Fruit fly (Drosophila melanogaster): ENCODE results near the gene CG3817.

Gene CG3817

dm6 chr3R:14898280-14898756 lies at the start of gene CG3817, which contains the start of gene Nup93-2 (continued):
- TF ChIP-seq Ets21C (GFP tag; optimal IDR thresholded peaks at IDR 0.05) (peak; percentile 29), CG31627 (GFP tag; optimal IDR thresholded peaks at IDR 0.05) (peak; percentile 37), CG10669 (GFP tag; optimal IDR thresholded peaks at IDR 0.05) (no peak), Ets96B (tag; optimal IDR thresholded peaks at IDR 0.05) (peak; percentile 69), Eip75B (GFP tag; optimal IDR thresholded peaks at IDR 0.05) (peak; percentile 45), CG15336 (GFP tag; IDR thresholded peaks at IDR 0.05) (peak; percentile 26; the same call in 1 of the 2 replicates), CG8319 (GFP tag; optimal IDR thresholded peaks at IDR 0.05) (peak; percentile 48), CG8632 (GFP tag; optimal IDR thresholded peaks at IDR 0.05) (peak; percentile 67)

DNA sequence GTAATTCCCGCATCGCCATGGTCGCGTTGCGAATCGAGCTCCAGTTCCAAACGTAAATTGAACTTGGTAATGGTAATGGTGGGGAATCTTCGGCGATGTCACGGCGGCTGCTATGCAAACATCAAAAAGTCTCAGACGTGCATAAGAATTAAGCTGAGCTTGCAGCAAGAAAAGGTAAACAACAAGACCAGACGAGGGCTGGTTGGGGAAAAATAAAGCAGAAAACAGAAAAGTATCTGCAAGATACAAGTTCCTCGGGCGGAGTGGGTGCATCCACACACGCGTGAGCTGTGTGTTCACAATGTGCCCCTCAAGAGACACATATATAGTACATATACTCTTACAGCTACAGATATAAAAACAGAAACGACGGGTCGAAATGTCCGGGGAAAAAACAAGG lies 45.9 kb upstream of the CG3817 start:
- TF ChIP-seq CG10669 (GFP tag; optimal IDR thresholded peaks at IDR 0.05) (peak; percentile 12), CG11762 (GFP tag; optimal IDR thresholded peaks at IDR 0.05; ENCODE audit: insufficient read depth) (no peak), ss (GFP tag; optimal IDR thresholded peaks at IDR 0.05) (peak; percentile 38 to 59), vri (GFP tag; optimal IDR thresholded peaks at IDR 0.05) (no peak), CG11902 (GFP tag; optimal IDR thresholded peaks at IDR 0.05) (no peak), CG1621 (tag; optimal IDR thresholded peaks at IDR 0.05) (peak; percentile 50), dac (GFP tag; optimal IDR thresholded peaks at IDR 0.05) (no peak), CG6854 (GFP tag; optimal IDR thresholded peaks at IDR 0.05) (no peak), CG34406 (GFP tag; optimal IDR thresholded peaks at IDR 0.05) (no peak), fkh (GFP tag; optimal IDR thresholded peaks at IDR 0.05) (no peak), svp (GFP tag) (no peak), Eip93F (GFP tag; optimal IDR thresholded peaks at IDR 0.05) (no peak), spab (GFP tag; optimal IDR thresholded peaks at IDR 0.05) (peak; percentile 18), Eip75B (GFP tag; optimal IDR thresholded peaks at IDR 0.05) (peak; percentile 16), Gug (GFP tag; IDR thresholded peaks at IDR 0.05) (no peak), CG11294 (GFP tag; IDR thresholded peaks at IDR 0.05) (no peak), net (GFP tag; optimal IDR thresholded peaks at IDR 0.05) (no peak), CG16779 (tag; optimal IDR thresholded peaks at IDR 0.05) (no peak), Smox (GFP tag; optimal IDR thresholded peaks at IDR 0.05) (no peak), pdm3 (GFP tag; optimal IDR thresholded peaks at IDR 0.05) (no peak), CG32006 (GFP tag; optimal IDR thresholded peaks at IDR 0.05) (no peak), CG6163 (GFP tag; IDR thresholded peaks at IDR 0.05) (no peak), Sox102F (GFP tag; optimal IDR thresholded peaks at IDR 0.05) (no peak), Met (GFP tag; optimal IDR thresholded peaks at IDR 0.05) (no peak), CG6792 (GFP tag; optimal IDR thresholded peaks at IDR 0.05) (no peak), topi (GFP tag; optimal IDR thresholded peaks at IDR 0.05) (no peak), CG6808 (GFP tag; optimal IDR thresholded peaks at IDR 0.05) (peak; percentile 43), Sox14 (GFP tag; optimal IDR thresholded peaks at IDR 0.05) (no peak), achi (GFP tag; optimal IDR thresholded peaks at IDR 0.05) (no peak), CG7368 (GFP tag; optimal IDR thresholded peaks at IDR 0.05) (no peak), esn (GFP tag; optimal IDR thresholded peaks at IDR 0.05) (no peak), CG3919 (GFP tag; optimal IDR thresholded peaks at IDR 0.05) (peak; percentile 1), cyc (GFP tag; optimal IDR thresholded peaks at IDR 0.05) (no peak), CG3032 (tag; optimal IDR thresholded peaks at IDR 0.05) (no peak), lz (GFP tag; optimal IDR thresholded peaks at IDR 0.05) (no peak), CG4318 (GFP tag; optimal IDR thresholded peaks at IDR 0.05) (no peak), Ets21C (GFP tag; optimal IDR thresholded peaks at IDR 0.05) (no peak), fd59A (GFP tag; optimal IDR thresholded peaks at IDR 0.05) (no peak), CG9139 (GFP tag; optimal IDR thresholded peaks at IDR 0.05) (no peak), Eip78C (GFP tag) (peak; percentile 53), Hr38 (GFP tag; optimal IDR thresholded peaks at IDR 0.05) (no peak), fd85E (GFP tag; optimal IDR thresholded peaks at IDR 0.05) (no peak), CG31627 (GFP tag; optimal IDR thresholded peaks at IDR 0.05) (no peak), CG8632 (GFP tag; optimal IDR thresholded peaks at IDR 0.05) (no peak), Hr4 (GFP tag; optimal IDR thresholded peaks at IDR 0.05) (no peak), Ets96B (tag; optimal IDR thresholded peaks at IDR 0.05) (no peak), CG10631 (GFP tag; optimal IDR thresholded peaks at IDR 0.05) (no peak), OdsH (GFP tag; optimal IDR thresholded peaks at IDR 0.05) (no peak)
